Fruit fly (Drosophila melanogaster) whole organism, pupa: ENCODE data around the gene Roc1a.

Experiments
- CG10348 ChIP-seq: fragments of 200-800 bp; sonication (Bioruptor generic); IDR thresholded peaks from 2 replicates; pipeline ENCODE4 v1.3.6; 2022; ENCODE audit warnings: missing biosample characterization, missing genetic modification characterization
- CG12605 ChIP-seq: fragments of 200-800 bp; sonication (Bioruptor generic); IDR thresholded peaks from 2 replicates; pipeline ENCODE4 v1.3.6; 2022; ENCODE audit warnings: missing biosample characterization, missing genetic modification characterization
- CG13204 ChIP-seq: fragments of 200-800 bp; sonication (Bioruptor generic); optimal IDR thresholded peaks from 2 replicates; lab custom pipeline; 2018; ENCODE audit warnings: missing biosample characterization, mild to moderate bottlenecking, missing genetic modification characterization, moderate library complexity
- CG14655 ChIP-seq: fragments of 200-800 bp; sonication (Bioruptor generic); optimal IDR thresholded peaks from 3 replicates; lab custom pipeline; 2017; ENCODE audit warnings: mild to moderate bottlenecking, missing biosample characterization, missing genetic modification reagents, missing genetic modification characterization
- CG15710 ChIP-seq: fragments of 200-800 bp; sonication (Bioruptor generic); optimal IDR thresholded peaks from 2 replicates; lab custom pipeline; 2018; ENCODE audit warnings: missing biosample characterization, mild to moderate bottlenecking, missing genetic modification characterization, moderate library complexity
- CG17806 ChIP-seq: fragments of 200-800 bp; sonication (Bioruptor generic); optimal IDR thresholded peaks from 2 replicates; lab custom pipeline; 2018; ENCODE audit warnings: missing biosample characterization, mild to moderate bottlenecking, missing genetic modification characterization, moderate library complexity
- CG32121 ChIP-seq: fragments of 200-800 bp; sonication (Bioruptor generic); IDR thresholded peaks from 2 replicates; pipeline ENCODE4 v1.3.6; 2022; ENCODE audit warnings: missing biosample characterization, missing genetic modification characterization
- CG34367 ChIP-seq: fragments of 200-800 bp; sonication (Bioruptor generic); optimal IDR thresholded peaks from 2 replicates; lab custom pipeline; 2018; ENCODE audit warnings: missing biosample characterization, mild to moderate bottlenecking, missing genetic modification characterization
- CG4496 ChIP-seq: fragments of 200-800 bp; sonication (Bioruptor generic); IDR thresholded peaks from 3 replicates; pipeline ENCODE4 v1.3.6; 2022; ENCODE audit warnings: missing biosample characterization, missing genetic modification characterization
- CG8159 ChIP-seq: fragments of 200-800 bp; sonication (Bioruptor generic); optimal IDR thresholded peaks from 3 replicates; lab custom pipeline; 2018; ENCODE audit warnings: missing biosample characterization, mild to moderate bottlenecking, missing genetic modification characterization, moderate library complexity
- CG8301 ChIP-seq: fragments of 200-800 bp; sonication (Bioruptor generic); optimal IDR thresholded peaks from 2 replicates; lab custom pipeline; 2018; ENCODE audit warnings: missing biosample characterization, mild to moderate bottlenecking, missing genetic modification characterization
- CG9948 ChIP-seq: fragments of 200-800 bp; sonication (Bioruptor generic); optimal IDR thresholded peaks from 2 replicates; lab custom pipeline; 2018; ENCODE audit warnings: missing biosample characterization, mild to moderate bottlenecking, missing genetic modification characterization, moderate library complexity
- D1 ChIP-seq: fragments of 200-800 bp; sonication (Bioruptor generic); optimal IDR thresholded peaks from 2 replicates; lab custom pipeline; 2018; ENCODE audit warnings: missing biosample characterization, mild to moderate bottlenecking, missing genetic modification characterization, moderate library complexity
- EcR ChIP-seq: fragments of 200-800 bp; sonication (Bioruptor generic); optimal IDR thresholded peaks from 3 replicates; lab custom pipeline; 2019; ENCODE audit warnings: missing biosample characterization, missing genetic modification characterization, mild to moderate bottlenecking, moderate library complexity, missing genetic modification reagents
- Ets98B ChIP-seq: fragments of 200-800 bp; sonication (Bioruptor generic); IDR thresholded peaks from 2 replicates; pipeline ENCODE4 v1.3.6; 2022; ENCODE audit warnings: missing biosample characterization, missing genetic modification characterization
- Pif1A ChIP-seq: fragments of 200-800 bp; sonication (Bioruptor generic); optimal IDR thresholded peaks from 3 replicates; lab custom pipeline; 2016; ENCODE audit warnings: missing biosample characterization, missing genetic modification characterization
- Pif1B ChIP-seq: fragments of 200-800 bp; sonication (Bioruptor generic); optimal IDR thresholded peaks from 3 replicates; lab custom pipeline; 2016; ENCODE audit warnings: missing biosample characterization, missing genetic modification characterization
- Snoo ChIP-seq: fragments of 200-800 bp; sonication (Bioruptor generic); optimal IDR thresholded peaks from 3 replicates; lab custom pipeline; 2017; ENCODE audit warnings: missing biosample characterization, mild to moderate bottlenecking, missing genetic modification characterization, inconsistent platforms
- fd96Ca ChIP-seq: fragments of 200-800 bp; sonication (Bioruptor generic); IDR thresholded peaks from 3 replicates; pipeline ENCODE4 v1.3.6; 2022; ENCODE audit warnings: missing biosample characterization, missing genetic modification characterization
- gl ChIP-seq: fragments of 200-800 bp; sonication (Bioruptor generic); optimal IDR thresholded peaks from 2 replicates; lab custom pipeline; 2018; ENCODE audit warnings: missing biosample characterization, mild to moderate bottlenecking, missing genetic modification characterization
- rn ChIP-seq: fragments of 200-800 bp; sonication (Bioruptor generic); IDR thresholded peaks from 2 replicates; pipeline ENCODE4 v1.3.6; 2022; ENCODE audit warnings: missing biosample characterization, missing genetic modification characterization

Roc1a gene

dm6 chrX:692811-693764 lies 46.0 kb downstream of the Roc1a start:
- TF ChIP-seq CG14655 (GFP tag; lab: Kevin White, UChicago) (peak; percentile 19), CG32121 (GFP tag; lab: Robert Waterston, UW) (no peak), EcR (GFP tag; lab: Kevin White, UChicago) (peak; percentile 74)
- TF ChIP-seq, all 21 proteins: peak for 2

DNA sequence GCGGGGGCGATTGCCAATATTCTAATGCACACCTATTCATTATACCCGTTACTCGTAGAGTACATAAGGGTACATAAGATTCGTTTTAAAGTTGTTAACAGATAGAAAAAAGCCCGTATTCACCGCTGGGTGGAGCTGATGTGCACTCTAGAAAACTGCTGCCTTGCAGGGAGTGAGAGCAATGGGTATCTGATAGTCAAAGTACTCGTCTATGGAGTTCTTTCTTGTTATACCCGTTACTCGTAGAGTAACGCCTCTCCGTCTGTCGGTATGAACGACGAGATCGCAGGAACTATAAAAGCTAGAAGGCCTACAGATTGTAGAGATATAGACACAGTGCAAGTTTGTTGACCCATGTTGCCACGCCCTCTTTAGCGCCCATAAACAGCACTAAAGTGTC lies 46.8 kb downstream of the Roc1a start:
- TF ChIP-seq fd96Ca: no peak
- TF ChIP-seq Snoo (tag; lab: Kevin White, UChicago): no peak
- TF ChIP-seq Pif1A: no peak
- TF ChIP-seq CG9948 (tag; lab: Kevin White, UChicago): no peak
- no peak for TF ChIP-seq CG4496 (GFP tag; lab: Robert Waterston, UW)
- TF ChIP-seq gl (tag; lab: Kevin White, UChicago): no peak
- no peak for TF ChIP-seq CG17806 (tag; lab: Kevin White, UChicago)
- no peak for TF ChIP-seq CG32121 (GFP tag; lab: Robert Waterston, UW)
- no peak for TF ChIP-seq CG34367 (tag; lab: Kevin White, UChicago)

DNA sequence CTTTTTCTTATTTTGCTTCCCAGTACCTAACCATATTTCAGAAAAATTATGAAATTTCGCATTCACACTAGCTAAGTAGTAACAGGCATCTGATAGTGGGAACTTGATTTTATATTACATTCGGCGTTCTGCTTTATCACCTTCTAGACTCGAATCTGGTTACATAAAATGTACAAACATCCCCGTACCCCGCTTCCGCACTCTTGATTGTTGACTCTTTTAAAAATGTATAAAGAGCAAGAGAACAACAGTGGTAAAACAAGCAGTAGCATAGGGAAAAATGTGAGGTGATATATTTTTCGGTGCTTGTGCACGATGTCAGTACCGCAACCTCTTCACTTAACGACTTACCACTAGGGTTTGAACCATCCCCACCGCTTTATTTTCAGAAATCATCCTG lies 47.2 kb downstream of the Roc1a start:
- TF ChIP-seq CG34367 (tag; lab: Kevin White, UChicago) (no peak), CG8301 (tag; lab: Kevin White, UChicago) (no peak), fd96Ca (no peak), rn (GFP tag; lab: Robert Waterston, UW) (no peak), CG9948 (tag; lab: Kevin White, UChicago) (no peak), CG10348 (GFP tag; lab: Robert Waterston, UW) (no peak), CG13204 (GFP tag; lab: Kevin White, UChicago) (no peak), CG15710 (no peak), CG12605 (GFP tag; lab: Robert Waterston, UW) (no peak), CG4496 (GFP tag; lab: Robert Waterston, UW) (no peak), gl (tag; lab: Kevin White, UChicago) (no peak), Pif1A (no peak), CG17806 (tag; lab: Kevin White, UChicago) (no peak), CG8159 (tag; lab: Kevin White, UChicago) (no peak), Snoo (tag; lab: Kevin White, UChicago) (no peak), CG32121 (GFP tag; lab: Robert Waterston, UW) (no peak), Ets98B (GFP tag; lab: Robert Waterston, UW) (no peak), CG14655 (GFP tag; lab: Kevin White, UChicago) (no peak), Pif1B (GFP tag; lab: Kevin White, UChicago) (no peak), EcR (GFP tag; lab: Kevin White, UChicago) (no peak)

- no peak for TF ChIP-seq CG17806 (tag; lab: Kevin White, UChicago)
- TF ChIP-seq EcR (GFP tag; lab: Kevin White, UChicago): no peak
- no peak for TF ChIP-seq fd96Ca
- TF ChIP-seq CG4496 (GFP tag; lab: Robert Waterston, UW): no peak
- no peak for TF ChIP-seq D1 (tag; lab: Kevin White, UChicago)
- TF ChIP-seq CG13204 (GFP tag; lab: Kevin White, UChicago): no peak
- no peak for TF ChIP-seq Pif1A
- TF ChIP-seq gl (tag; lab: Kevin White, UChicago): no peak
- TF ChIP-seq Ets98B (GFP tag; lab: Robert Waterston, UW): no peak
- no peak for TF ChIP-seq CG8301 (tag; lab: Kevin White, UChicago)
- TF ChIP-seq CG14655 (GFP tag; lab: Kevin White, UChicago): no peak
- TF ChIP-seq CG8159 (tag; lab: Kevin White, UChicago): no peak
- TF ChIP-seq CG32121 (GFP tag; lab: Robert Waterston, UW): no peak
- TF ChIP-seq CG12605 (GFP tag; lab: Robert Waterston, UW): no peak
- TF ChIP-seq CG34367 (tag; lab: Kevin White, UChicago): no peak
- TF ChIP-seq CG9948 (tag; lab: Kevin White, UChicago): no peak
- TF ChIP-seq CG10348 (GFP tag; lab: Robert Waterston, UW): no peak
These were observed 47.7 kb downstream of the Roc1a start for dm6 chrX:694776-695175.

DNA sequence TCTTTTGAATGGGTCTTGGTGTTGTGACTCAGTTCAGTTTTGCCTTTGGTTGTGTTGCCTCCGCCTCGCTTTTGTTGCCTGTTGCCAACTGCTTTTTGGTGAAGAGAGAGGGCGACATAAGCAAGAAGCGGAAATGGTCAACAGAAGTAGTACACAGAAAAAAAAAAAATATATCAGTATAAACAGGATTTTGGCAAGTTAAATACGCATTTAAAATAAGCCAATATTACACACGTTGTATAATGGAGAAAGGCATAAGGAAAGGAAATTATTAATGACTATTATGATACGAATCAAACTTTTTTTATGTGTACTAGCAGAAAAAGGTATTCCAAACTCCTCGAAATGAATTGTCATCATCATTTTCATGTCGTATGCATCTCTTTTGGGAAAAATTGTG lies 49.0 kb downstream of the Roc1a start:
- TF ChIP-seq CG34367 (tag; lab: Kevin White, UChicago) (no peak), EcR (GFP tag; lab: Kevin White, UChicago) (no peak), rn (GFP tag; lab: Robert Waterston, UW) (no peak), Snoo (tag; lab: Kevin White, UChicago) (no peak), CG13204 (GFP tag; lab: Kevin White, UChicago) (no peak), D1 (tag; lab: Kevin White, UChicago) (no peak), Ets98B (GFP tag; lab: Robert Waterston, UW) (no peak), CG10348 (GFP tag; lab: Robert Waterston, UW) (no peak), CG4496 (GFP tag; lab: Robert Waterston, UW) (no peak), CG15710 (peak; percentile 13), fd96Ca (no peak), CG14655 (GFP tag; lab: Kevin White, UChicago) (no peak), gl (tag; lab: Kevin White, UChicago) (no peak), CG12605 (GFP tag; lab: Robert Waterston, UW) (no peak), CG17806 (tag; lab: Kevin White, UChicago) (peak; percentile 24), CG8159 (tag; lab: Kevin White, UChicago) (peak; percentile 33), Pif1B (GFP tag; lab: Kevin White, UChicago) (no peak), CG32121 (GFP tag; lab: Robert Waterston, UW) (no peak), CG8301 (tag; lab: Kevin White, UChicago) (no peak), Pif1A (peak; percentile 25), CG9948 (tag; lab: Kevin White, UChicago) (peak; percentile 7)
